Fruit fly (Drosophila melanogaster) whole organism, adult: ENCODE results near the gene Octalpha2R.

Source experiments
- CG11617 ChIP-seq: fragments of 200-800 bp; sonication (Bioruptor generic); optimal IDR thresholded peaks from 2 replicates; lab custom pipeline; 2017; ENCODE audit warnings: mild to moderate bottlenecking, missing biosample characterization, missing genetic modification reagents, missing genetic modification characterization
- CG12768 ChIP-seq: fragments of 200-800 bp; sonication (Bioruptor generic); optimal IDR thresholded peaks from 2 replicates; lab custom pipeline; 2017; ENCODE audit warnings: missing biosample characterization, missing genetic modification characterization, mild to moderate bottlenecking, moderate library complexity, missing genetic modification reagents
- CG14711 ChIP-seq: fragments of 200-800 bp; sonication (Bioruptor generic); optimal IDR thresholded peaks from 2 replicates; lab custom pipeline; 2018; ENCODE audit warnings: missing biosample characterization, mild to moderate bottlenecking, missing genetic modification characterization, moderate library complexity
- CG1620 ChIP-seq: fragments of 200-800 bp; sonication (Bioruptor generic); optimal IDR thresholded peaks from 2 replicates; lab custom pipeline; 2016; ENCODE audit warnings: missing biosample characterization, missing genetic modification characterization
- CG33017 ChIP-seq: fragments of 200-800 bp; sonication (Bioruptor generic); optimal IDR thresholded peaks from 2 replicates; lab custom pipeline; 2018; ENCODE audit warnings: missing biosample characterization, mild to moderate bottlenecking, missing genetic modification characterization, moderate library complexity
- CG5204 ChIP-seq: fragments of 200-800 bp; sonication (Bioruptor generic); optimal IDR thresholded peaks from 2 replicates; lab custom pipeline; 2016; ENCODE audit warnings: missing biosample characterization, missing genetic modification characterization
- CG7045 ChIP-seq: fragments of 200-800 bp; sonication (Bioruptor generic); optimal IDR thresholded peaks from 2 replicates; lab custom pipeline; 2017; ENCODE audit warnings: missing biosample characterization, mild to moderate bottlenecking, missing genetic modification characterization
- CG7101 ChIP-seq: fragments of 200-800 bp; sonication (Bioruptor generic); optimal IDR thresholded peaks from 2 replicates; lab custom pipeline; 2018; ENCODE audit warnings: missing biosample characterization, mild to moderate bottlenecking, missing genetic modification characterization, moderate library complexity
- Clk ChIP-seq: fragments of 200-800 bp; sonication (Bioruptor generic); optimal IDR thresholded peaks from 2 replicates; lab custom pipeline; 2017; ENCODE audit warnings: missing biosample characterization, missing genetic modification characterization
- Crg-1 ChIP-seq: fragments of 200-800 bp; sonication (Bioruptor generic); optimal IDR thresholded peaks from 2 replicates; lab custom pipeline; 2016; ENCODE audit warnings: missing biosample characterization, missing genetic modification characterization
- Hr96 ChIP-seq: fragments of 200-800 bp; sonication (Bioruptor generic); optimal IDR thresholded peaks from 2 replicates; lab custom pipeline; 2016; ENCODE audit warnings: missing biosample characterization, missing genetic modification characterization
- Mnt ChIP-seq: fragments of 200-800 bp; sonication (Bioruptor generic); optimal IDR thresholded peaks from 2 replicates; lab custom pipeline; 2016; ENCODE audit warnings: missing biosample characterization, mild to moderate bottlenecking, missing genetic modification characterization
- bab1 ChIP-seq: fragments of 200-800 bp; sonication (Bioruptor generic); optimal IDR thresholded peaks from 3 replicates; lab custom pipeline; 2019; ENCODE audit warnings: missing biosample characterization, mild to moderate bottlenecking, missing genetic modification characterization, moderate library complexity
- cic ChIP-seq: fragments of 200-800 bp; sonication (Bioruptor generic); optimal IDR thresholded peaks from 2 replicates; lab custom pipeline; 2017; ENCODE audit warnings: missing biosample characterization, mild to moderate bottlenecking, missing genetic modification characterization, moderate library complexity
- cnc ChIP-seq, 2 experiments: fragments of >200 bp; optimal IDR thresholded peaks; 2 replicates each; lab custom pipeline; 2017
- kay ChIP-seq: fragments of 200-800 bp; sonication (Bioruptor generic); peaks from one replicate; lab custom pipeline; 2016; ENCODE audit warnings: missing biosample characterization, missing genetic modification characterization, borderline replicate concordance
- ovo ChIP-seq: fragments of 200-800 bp; sonication (Bioruptor generic); optimal IDR thresholded peaks from 2 replicates; lab custom pipeline; 2016; ENCODE audit warnings: missing biosample characterization, missing genetic modification characterization
- pad ChIP-seq: fragments of 200-800 bp; sonication (Bioruptor generic); optimal IDR thresholded peaks from 3 replicates; lab custom pipeline; 2017; ENCODE audit warnings: missing biosample characterization, missing genetic modification characterization, mild to moderate bottlenecking, moderate library complexity, missing genetic modification reagents
- tj ChIP-seq: fragments of 200-800 bp; sonication (Bioruptor generic); optimal IDR thresholded peaks from 3 replicates; lab custom pipeline; 2017; ENCODE audit warnings: missing biosample characterization, mild to moderate bottlenecking, missing genetic modification characterization, moderate library complexity
- toe ChIP-seq: fragments of 200-800 bp; sonication (Bioruptor generic); optimal IDR thresholded peaks from 2 replicates; lab custom pipeline; 2016; ENCODE audit warnings: missing biosample characterization, missing genetic modification characterization

Gene Octalpha2R

dm6 chr3R:18796256-18796655 is 52.8 kb downstream of the Octalpha2R start:
- TF ChIP-seq Clk = no peak
- no peak for TF ChIP-seq bab1
- TF ChIP-seq CG7045 (GFP tag; lab: Kevin White, UChicago) = no peak

DNA sequence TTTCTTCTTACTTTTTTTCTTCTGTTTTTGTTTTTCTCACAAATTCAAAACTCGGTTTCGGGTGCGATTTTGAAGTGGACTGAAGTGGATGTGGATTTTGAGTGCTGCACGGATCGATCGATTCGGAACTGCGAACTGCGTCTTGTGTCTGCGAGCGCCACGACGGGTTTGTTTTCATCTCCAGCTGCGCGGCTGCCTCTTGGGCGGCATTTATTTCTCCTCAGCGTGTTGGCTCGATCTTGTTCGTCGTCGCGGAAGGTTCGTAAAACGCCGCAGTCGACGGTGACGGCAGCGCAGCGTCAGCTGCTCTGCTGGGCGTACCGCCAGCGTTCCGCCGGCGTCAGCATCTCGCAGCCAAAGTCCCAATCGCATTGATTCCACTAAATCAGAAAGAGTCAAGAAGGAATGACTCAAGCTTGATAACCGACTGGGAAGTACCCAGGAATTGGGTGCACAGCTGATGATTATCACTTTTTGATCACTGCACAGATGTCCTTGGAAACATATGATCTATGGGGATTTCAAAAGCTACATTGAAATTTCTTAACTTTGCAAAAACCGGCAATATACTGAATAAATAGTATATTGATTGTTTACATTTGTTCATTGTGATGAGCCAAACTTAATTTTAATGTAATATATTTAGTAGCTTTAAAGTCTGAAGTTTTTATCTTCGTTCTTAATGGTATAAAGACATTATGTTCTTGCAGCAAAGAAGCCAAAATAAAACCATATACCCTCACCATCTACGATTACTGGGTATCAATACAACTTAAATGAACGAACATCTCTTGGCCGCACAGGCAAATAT is 53.8 kb downstream of the Octalpha2R start, which contains the start of gene CG7720:
TSS of gene CG7720 (minus strand) at position 170 of the 811 bp plus-strand sequence.
- TF ChIP-seq Crg-1 (no peak), Mnt (GFP tag; lab: Kevin White, UChicago) (no peak), CG12768 (GFP tag; lab: Kevin White, UChicago) (no peak), kay (GFP tag; lab: Kevin White, UChicago) (peak; percentile 64)

dm6 chr3R:18794051-18794450 is 55.0 kb downstream of the Octalpha2R start:
- no peak for TF ChIP-seq cnc (optimal IDR thresholded peaks at IDR 0.05; lab: Kevin White, UChicago)
- no peak for TF ChIP-seq CG14711 (tag; lab: Kevin White, UChicago)

DNA sequence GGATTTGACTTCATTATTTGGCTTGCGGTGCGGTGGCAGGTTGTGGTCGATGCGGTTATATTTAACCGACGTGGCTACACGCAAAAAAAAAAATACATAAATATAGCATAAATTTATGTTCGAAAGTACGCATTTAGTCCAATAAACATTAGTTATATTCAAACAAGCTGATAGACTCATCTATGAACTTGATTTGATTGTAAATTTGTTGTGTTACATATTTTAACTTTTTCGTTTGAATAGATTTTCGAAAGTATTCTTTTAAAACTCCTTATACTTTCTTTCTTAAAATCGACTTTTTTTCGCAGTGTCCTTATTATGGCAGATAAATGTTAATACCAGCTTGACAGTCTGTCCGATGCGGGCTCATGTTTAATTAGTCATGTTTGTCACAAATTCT is 58.4 kb downstream of the Octalpha2R start:
- TF ChIP-seq cic = no peak
- no peak for TF ChIP-seq Mnt (GFP tag; lab: Kevin White, UChicago)
- TF ChIP-seq CG33017 (tag; lab: Kevin White, UChicago) = no peak

DNA sequence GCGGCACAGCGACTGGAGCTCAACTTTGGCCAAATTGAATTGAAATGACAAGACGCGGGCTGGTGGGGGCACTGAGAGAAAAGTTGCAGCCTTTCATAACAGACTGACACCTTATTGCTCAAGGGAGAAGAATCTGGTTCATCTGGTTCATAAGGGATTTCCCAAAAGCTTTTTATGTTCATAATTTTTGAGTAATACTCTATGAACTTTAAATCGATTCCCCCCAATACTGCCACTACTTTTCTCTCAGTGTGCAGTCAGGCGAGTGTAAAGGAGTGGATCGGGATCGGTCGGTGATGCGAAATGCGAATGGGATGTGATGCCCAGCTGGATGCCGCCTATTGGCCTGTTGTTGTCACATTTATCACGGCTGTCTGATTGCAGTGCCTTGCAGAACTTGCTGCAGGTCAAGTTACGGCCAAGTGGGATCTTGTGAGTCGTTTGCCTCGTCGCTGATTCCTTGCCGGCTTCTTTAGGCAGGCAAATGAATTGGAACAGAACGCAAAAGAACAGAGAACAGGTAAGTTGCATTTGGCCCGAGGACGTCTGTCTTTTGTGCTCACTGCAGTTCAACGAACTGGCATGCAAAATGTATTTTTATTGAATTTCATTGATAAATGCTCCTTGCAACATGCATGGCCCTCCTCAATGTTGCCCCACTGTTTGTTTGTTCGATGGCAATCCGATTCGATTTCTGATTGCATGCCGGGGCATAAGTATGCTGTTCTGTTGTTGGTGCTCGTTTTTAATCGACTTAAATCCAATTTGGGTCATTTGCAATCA is 60.5 kb downstream of the Octalpha2R start:
- no peak for TF ChIP-seq CG7045 (GFP tag; lab: Kevin White, UChicago)
- TF ChIP-seq cnc (optimal IDR thresholded peaks at IDR 0.05; lab: Kevin White, UChicago) = no peak

DNA sequence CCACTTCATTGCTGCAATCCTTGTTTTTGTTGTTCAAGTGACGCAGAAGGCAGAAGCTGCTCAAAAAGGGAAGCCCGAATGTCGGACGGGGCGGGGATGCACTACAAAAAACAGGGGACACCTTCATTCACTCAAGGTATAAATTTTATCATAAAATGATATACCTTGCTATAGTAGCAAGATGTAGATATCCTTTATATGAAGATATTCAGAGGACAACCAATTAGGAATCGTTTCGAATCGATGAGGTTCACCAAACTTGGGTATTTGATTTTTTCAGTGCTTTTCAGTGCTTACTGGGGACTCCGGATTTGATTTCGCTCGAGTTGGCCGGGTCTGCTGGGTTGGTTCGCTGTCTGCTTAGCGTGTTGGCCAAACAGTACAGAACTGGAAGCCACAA is 61.8 kb downstream of the Octalpha2R start:
- TF ChIP-seq CG12768 (GFP tag; lab: Kevin White, UChicago) (no peak), CG7101 (tag; lab: Kevin White, UChicago) (no peak), CG33017 (tag; lab: Kevin White, UChicago) (no peak), kay (GFP tag; lab: Kevin White, UChicago) (no peak), cnc (optimal IDR thresholded peaks at IDR 0.05; lab: Kevin White, UChicago) (no peak), CG11617 (no peak), Clk (no peak), CG14711 (tag; lab: Kevin White, UChicago) (no peak), Crg-1 (no peak), ovo (GFP tag; lab: Kevin White, UChicago) (no peak), tj (no peak), bab1 (no peak), CG7045 (GFP tag; lab: Kevin White, UChicago) (no peak), CG1620 (GFP tag; lab: Kevin White, UChicago) (no peak)

DNA sequence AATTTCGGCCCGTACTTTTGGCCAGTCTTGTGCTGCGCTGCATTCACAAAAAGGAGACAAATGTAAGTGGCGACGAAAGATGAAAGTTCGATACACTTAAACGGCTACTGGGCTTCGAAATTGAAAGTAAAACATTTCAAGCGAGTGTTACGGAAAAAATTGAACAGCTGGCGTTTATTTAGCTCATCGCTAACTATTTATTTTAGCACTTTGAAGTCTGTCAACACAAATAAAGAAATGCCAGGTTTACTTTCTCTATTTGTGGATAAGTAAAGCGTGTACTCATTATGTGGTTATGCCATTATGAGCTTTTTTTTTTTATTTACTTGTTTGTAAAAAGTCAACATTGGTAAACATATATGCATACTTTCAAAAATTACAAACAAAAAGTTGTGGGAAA is 63.3 kb downstream of the Octalpha2R start:
- TF ChIP-seq CG12768 (GFP tag; lab: Kevin White, UChicago) = peak; percentile 16
- no peak for TF ChIP-seq tj
- TF ChIP-seq cnc (optimal IDR thresholded peaks at IDR 0.05; lab: Kevin White, UChicago) = no peak
- TF ChIP-seq toe = no peak
- no peak for TF ChIP-seq cic
- TF ChIP-seq CG1620 (GFP tag; lab: Kevin White, UChicago) = peak; percentile 22
- peak; percentile 30 for TF ChIP-seq CG14711 (tag; lab: Kevin White, UChicago)
- TF ChIP-seq Mnt (GFP tag; lab: Kevin White, UChicago) = no peak
- peak; percentile 35 for TF ChIP-seq ovo (GFP tag; lab: Kevin White, UChicago)
- no peak for TF ChIP-seq bab1
- TF ChIP-seq CG33017 (tag; lab: Kevin White, UChicago) = no peak
- no peak for TF ChIP-seq kay (GFP tag; lab: Kevin White, UChicago)
- TF ChIP-seq CG7101 (tag; lab: Kevin White, UChicago) = peak; percentile 67
- peak; percentile 7 for TF ChIP-seq pad (GFP tag; lab: Kevin White, UChicago)
- TF ChIP-seq Crg-1 = peak; percentile 43
- TF ChIP-seq CG7045 (GFP tag; lab: Kevin White, UChicago) = peak; percentile 0
- TF ChIP-seq CG11617 = no peak
- no peak for TF ChIP-seq Clk
- no peak for TF ChIP-seq Hr96 (GFP tag; lab: Kevin White, UChicago)
- TF ChIP-seq CG5204 (GFP tag; lab: Kevin White, UChicago) = no peak
